Worm (Caenorhabditis elegans): ENCODE results near the gene srt-4.
A peak's percentile ranks its signal among the peaks of the same experiment; 100 is the strongest.

The srt-4 gene

DNA sequence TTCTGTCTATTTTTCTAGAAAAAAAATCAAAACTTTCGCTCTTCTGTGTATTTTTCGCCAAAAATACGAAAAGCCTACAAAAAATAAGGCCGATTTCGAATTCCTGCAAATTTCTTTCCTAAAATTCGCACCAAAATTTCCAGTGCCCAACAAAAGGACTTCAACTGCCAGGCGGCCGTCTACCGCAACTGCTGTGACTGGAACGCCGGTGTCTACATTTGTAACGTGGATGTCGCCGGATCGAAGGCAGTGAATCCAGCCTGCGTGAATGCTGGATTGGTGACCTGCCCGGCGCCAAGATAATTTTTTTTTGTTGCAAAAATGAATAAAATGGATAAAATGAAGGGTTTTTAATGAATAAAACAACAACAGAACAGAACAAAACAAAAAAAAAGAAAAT is 24.1 kb downstream of the srt-4 start:
- TF ChIP-seq mml-1 (tag; optimal IDR thresholded peaks at IDR 0.05) (no peak), elt-3 (tag; optimal IDR thresholded peaks at IDR 0.05) (no peak), nhr-237 (tag; optimal IDR thresholded peaks at IDR 0.05) (no peak), nhr-25 (tag; optimal IDR thresholded peaks at IDR 0.05) (no peak), lin-15B (tag; optimal IDR thresholded peaks at IDR 0.05) (no peak), snpc-4 (tag; optimal IDR thresholded peaks at IDR 0.05) (no peak), ztf-4 (tag; optimal IDR thresholded peaks at IDR 0.05) (no peak), ZK546.5 (tag; optimal IDR thresholded peaks at IDR 0.05) (no peak)

DNA sequence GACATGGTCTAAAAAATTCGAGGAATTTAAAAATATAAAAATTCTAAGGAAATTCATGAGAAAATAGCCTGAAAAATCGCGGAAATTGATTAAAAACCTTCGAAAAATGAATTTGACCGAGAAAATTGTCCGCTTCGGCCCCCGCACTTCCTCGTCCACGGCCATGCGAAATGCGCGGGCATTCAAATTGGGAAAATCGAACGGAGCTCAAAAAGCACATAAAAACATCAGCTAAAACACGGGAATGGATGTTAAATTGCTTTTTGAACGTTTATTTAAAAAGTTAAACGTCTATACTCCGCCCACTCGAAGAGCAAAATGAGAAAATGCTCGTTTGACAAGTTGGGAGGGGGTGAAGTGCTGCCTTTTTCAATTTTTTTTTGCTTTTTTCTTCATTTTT is 25.4 kb downstream of the srt-4 start, which contains the start of gene F53E10.6:
F53E10.6 (minus strand) TSS at position 8 of the 400 bp plus-strand sequence.
- TF ChIP-seq daf-12 (tag; optimal IDR thresholded peaks at IDR 0.05) (no peak), nfya-1 (tag; optimal IDR thresholded peaks at IDR 0.05; ENCODE audit: insufficient read depth) (peak; percentile 42), R02D3.7 (tag; optimal IDR thresholded peaks at IDR 0.05) (no peak), fkh-2 (tag; optimal IDR thresholded peaks at IDR 0.05) (no peak), lin-15B (tag; optimal IDR thresholded peaks at IDR 0.05) (peak; percentile 47), egl-5 (tag; optimal IDR thresholded peaks at IDR 0.05) (no peak), nhr-23 (tag; optimal IDR thresholded peaks at IDR 0.05) (peak; percentile 3)

DNA sequence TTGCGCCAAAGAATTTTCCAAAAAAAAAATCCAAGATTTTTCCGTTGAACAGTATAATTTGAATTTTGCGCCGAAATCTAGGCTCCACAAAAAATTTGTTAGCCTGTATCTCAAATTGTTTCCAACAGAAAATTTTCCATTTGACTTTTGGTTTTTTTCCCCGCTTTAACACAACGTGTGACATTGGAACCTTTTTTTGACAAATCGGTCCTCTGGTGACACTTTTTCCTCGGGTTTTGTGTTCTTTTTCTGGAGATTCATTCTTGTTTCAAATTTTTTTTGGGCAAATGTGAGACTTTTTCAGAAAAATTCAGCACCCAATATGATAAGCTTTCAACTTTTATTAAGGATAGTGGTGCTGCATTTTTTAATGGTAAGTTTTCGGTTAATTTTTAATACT is 30.6 kb downstream of the srt-4 start, which contains the start of gene acr-17:
acr-17 (plus strand) TSS at position 301 of the 400 bp plus-strand sequence.
- TF ChIP-seq ama-1 (optimal IDR thresholded peaks at IDR 0.05) (no peak), R02D3.7 (tag; optimal IDR thresholded peaks at IDR 0.05) (no peak), unc-39 (tag; optimal IDR thresholded peaks at IDR 0.05) (no peak), nhr-67 (tag; optimal IDR thresholded peaks at IDR 0.05) (no peak), ceh-28 (tag; optimal IDR thresholded peaks at IDR 0.05) (no peak), unc-62 (GFP tag; optimal IDR thresholded peaks at IDR 0.05) (no peak), mdl-1 (tag; optimal IDR thresholded peaks at IDR 0.05) (no peak), tbx-2 (tag; optimal IDR thresholded peaks at IDR 0.05) (no peak), daf-12 (tag; optimal IDR thresholded peaks at IDR 0.05) (no peak), ztf-4 (tag; optimal IDR thresholded peaks at IDR 0.05) (no peak), skn-1 (tag; optimal IDR thresholded peaks at IDR 0.05) (no peak), lin-15B (tag; optimal IDR thresholded peaks at IDR 0.05) (no peak)

DNA sequence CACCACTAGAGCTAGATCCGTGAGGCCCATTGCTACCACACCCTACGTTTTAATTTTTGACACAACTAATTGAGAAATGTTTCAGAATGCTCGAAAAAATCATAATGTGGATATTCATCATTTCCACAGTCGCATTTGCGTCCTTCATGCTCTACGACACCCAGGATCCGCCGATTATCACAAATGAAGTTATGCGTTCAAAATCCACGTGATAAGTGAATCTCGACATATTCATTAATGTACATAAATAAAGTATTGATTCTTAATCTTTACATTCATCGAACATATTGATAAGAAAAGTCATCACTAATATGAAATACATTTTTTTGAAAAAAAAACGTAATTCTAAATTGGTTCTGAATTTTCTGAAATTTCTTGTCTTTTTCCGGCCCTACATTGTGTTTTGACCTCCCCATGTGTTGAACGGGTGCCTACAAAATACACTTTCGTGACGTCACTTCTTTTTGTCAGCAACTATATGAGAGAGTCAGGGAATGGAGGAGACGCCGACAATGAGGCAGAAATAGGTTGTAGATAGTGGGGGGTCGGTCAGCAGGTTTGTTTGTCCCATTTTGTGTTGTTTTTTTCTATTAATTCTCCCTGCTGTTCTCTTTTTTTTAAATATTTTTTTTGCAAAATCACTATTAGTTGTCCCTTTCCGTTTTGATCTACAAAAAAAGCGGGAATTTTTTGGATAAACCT is 37.4 kb downstream of the srt-4 start, which contains the start of gene F53E10.1:
F53E10.1 (plus strand) TSS at position 325 of the 702 bp plus-strand sequence.
- TF ChIP-seq nhr-11 (tag; optimal IDR thresholded peaks at IDR 0.05) (no peak), egl-5 (tag; optimal IDR thresholded peaks at IDR 0.05) (peak; percentile 4), ztf-11 (tag; optimal IDR thresholded peaks at IDR 0.05) (no peak), nhr-28 (tag; optimal IDR thresholded peaks at IDR 0.05) (no peak), ceh-16 (tag; optimal IDR thresholded peaks at IDR 0.05) (no peak), elt-1 (tag; optimal IDR thresholded peaks at IDR 0.05) (no peak), zag-1 (tag; optimal IDR thresholded peaks at IDR 0.05) (no peak), skn-1 (tag; optimal IDR thresholded peaks at IDR 0.05) (no peak), fos-1 (tag; optimal IDR thresholded peaks at IDR 0.05) (no peak), nhr-67 (tag; optimal IDR thresholded peaks at IDR 0.05) (no peak), lsy-12 (tag; optimal IDR thresholded peaks at IDR 0.05) (no peak), ceh-28 (tag; optimal IDR thresholded peaks at IDR 0.05) (peak; percentile 47), nhr-237 (tag; optimal IDR thresholded peaks at IDR 0.05) (no peak), lin-15B (tag; optimal IDR thresholded peaks at IDR 0.05) (no peak), ZK546.5 (tag; optimal IDR thresholded peaks at IDR 0.05) (no peak), nhr-43 (tag; optimal IDR thresholded peaks at IDR 0.05; ENCODE audit: poor library complexity, severe bottlenecking) (no peak), mdl-1 (tag; optimal IDR thresholded peaks at IDR 0.05) (no peak), pha-4 (tag; optimal IDR thresholded peaks at IDR 0.05) (peak; percentile 66), hmg-11 (tag; optimal IDR thresholded peaks at IDR 0.05) (no peak), lin-39 (tag; optimal IDR thresholded peaks at IDR 0.05) (no peak), mml-1 (tag; optimal IDR thresholded peaks at IDR 0.05) (no peak), nhr-77 (tag; optimal IDR thresholded peaks at IDR 0.05) (no peak), aly-2 (tag; optimal IDR thresholded peaks at IDR 0.05) (no peak), nfya-1 (tag; optimal IDR thresholded peaks at IDR 0.05; ENCODE audit: insufficient read depth) (peak; percentile 38), snpc-4 (tag; optimal IDR thresholded peaks at IDR 0.05) (no peak), egl-27 (tag; optimal IDR thresholded peaks at IDR 0.05) (no peak), nhr-25 (tag; optimal IDR thresholded peaks at IDR 0.05) (peak; percentile 61), fkh-2 (tag; optimal IDR thresholded peaks at IDR 0.05) (no peak), fkh-10 (GFP tag; optimal IDR thresholded peaks at IDR 0.05) (no peak), ceh-82 (tag; optimal IDR thresholded peaks at IDR 0.05) (no peak), unc-62 (GFP tag; optimal IDR thresholded peaks at IDR 0.05) (no peak), R02D3.7 (tag; optimal IDR thresholded peaks at IDR 0.05) (no peak), unc-39 (tag; optimal IDR thresholded peaks at IDR 0.05) (no peak), daf-12 (tag; optimal IDR thresholded peaks at IDR 0.05) (no peak), sea-2 (GFP tag; optimal IDR thresholded peaks at IDR 0.05) (no peak), ceh-9 (tag; optimal IDR thresholded peaks at IDR 0.05) (no peak), pqm-1 (tag; optimal IDR thresholded peaks at IDR 0.05) (peak; percentile 11), elt-3 (tag; optimal IDR thresholded peaks at IDR 0.05) (no peak), nhr-23 (tag; optimal IDR thresholded peaks at IDR 0.05) (peak; percentile 81), ama-1 (optimal IDR thresholded peaks at IDR 0.05) (no peak), elt-2 (tag; optimal IDR thresholded peaks at IDR 0.05) (peak; percentile 64)
